Comparison of ENCODE assay signal across 4 worm cellular contexts in the genomic region with DNA sequence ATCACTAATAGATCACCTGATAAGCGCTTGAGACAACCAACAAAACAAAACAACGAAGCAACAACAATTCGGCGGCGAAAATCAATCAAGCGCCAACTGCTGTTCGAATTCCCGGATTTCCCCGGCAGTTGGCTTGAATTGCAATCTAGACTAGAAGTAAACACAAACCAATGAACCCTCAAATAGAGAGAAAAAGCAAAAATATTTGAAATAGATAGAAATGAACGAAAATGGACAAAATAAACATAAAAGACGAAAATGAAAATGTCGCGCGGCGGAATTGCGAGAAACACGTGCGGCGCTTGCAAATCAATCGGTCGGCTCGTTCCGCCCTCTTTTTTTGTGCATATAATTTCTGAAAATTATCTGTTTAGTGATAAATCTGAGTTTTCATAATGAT.
A peak's percentile ranks its signal among the peaks of the same experiment; 100 is the strongest.
TF ChIP-seq lines count a peak whose summit lies in the region.

A gene (plus strand): TSS at position 343 of the 400 bp plus-strand sequence.

TF ChIP-seq in whole organism, L2 larva, 48 proteins besides CTCF, POLR2A, EP300 and RAD21 (continues in another document):
- TF ChIP-seq elt-1 (tag; optimal IDR thresholded peaks at IDR 0.05; lab: Kevin White, UChicago) (no peak), unc-55 (GFP tag; optimal IDR thresholded peaks at IDR 0.05; lab: Kevin White, UChicago) (peak; percentile 83), alr-1 (tag; optimal IDR thresholded peaks at IDR 0.05; lab: Kevin White, UChicago) (no peak), Y55F3AM.14 (GFP tag; optimal IDR thresholded peaks at IDR 0.05; lab: Kevin White, UChicago) (peak; percentile 75), crh-2 (tag; optimal IDR thresholded peaks at IDR 0.05; lab: Kevin White, UChicago) (peak; percentile 21), C34F6.9 (tag; optimal IDR thresholded peaks at IDR 0.05; lab: Kevin White, UChicago) (peak; percentile 78), zag-1 (tag; optimal IDR thresholded peaks at IDR 0.05; lab: Kevin White, UChicago) (peak; percentile 11), nhr-23 (tag; optimal IDR thresholded peaks at IDR 0.05; lab: Kevin White, UChicago) (no peak), gmeb-1 (tag; optimal IDR thresholded peaks at IDR 0.05; lab: Kevin White, UChicago) (peak; percentile 70), mab-5 (tag; optimal IDR thresholded peaks at IDR 0.05; lab: Kevin White, UChicago) (peak; percentile 64), snpc-4 (tag; optimal IDR thresholded peaks at IDR 0.05; lab: Kevin White, UChicago) (no peak), unc-62 (GFP tag; optimal IDR thresholded peaks at IDR 0.05; lab: Kevin White, UChicago) (no peak), nhr-12 (tag; optimal IDR thresholded peaks at IDR 0.05; lab: Kevin White, UChicago) (no peak), unc-39 (tag; optimal IDR thresholded peaks at IDR 0.05; lab: Kevin White, UChicago) (no peak), fos-1 (tag; optimal IDR thresholded peaks at IDR 0.05; lab: Kevin White, UChicago) (peak; percentile 33), dmd-4 (tag; optimal IDR thresholded peaks at IDR 0.05; lab: Kevin White, UChicago) (no peak), elt-3 (tag; optimal IDR thresholded peaks at IDR 0.05; lab: Kevin White, UChicago) (no peak), ztf-4 (tag; optimal IDR thresholded peaks at IDR 0.05; lab: Kevin White, UChicago) (peak; percentile 32), nhr-237 (tag; optimal IDR thresholded peaks at IDR 0.05; lab: Kevin White, UChicago) (no peak), mbf-1 (tag; optimal IDR thresholded peaks at IDR 0.05; lab: Kevin White, UChicago) (no peak), lsy-2 (tag; optimal IDR thresholded peaks at IDR 0.05; lab: Kevin White, UChicago) (peak; percentile 36 to 77), F13H6.1 (tag; optimal IDR thresholded peaks at IDR 0.05; lab: Kevin White, UChicago) (peak; percentile 81)

TF ChIP-seq in whole organism, L4 larva, 104 proteins besides CTCF, POLR2A, EP300 and RAD21 (continues in another document):
- TF ChIP-seq attf-4 (tag; optimal IDR thresholded peaks at IDR 0.05; lab: Kevin White, UChicago) (no peak), ceh-32 (tag; optimal IDR thresholded peaks at IDR 0.05; lab: Kevin White, UChicago; ENCODE audit: poor library complexity) (no peak), ZK337.2 (GFP tag; IDR thresholded peaks at IDR 0.05; lab: Robert Waterston, UW) (no peak), fos-1 (tag; optimal IDR thresholded peaks at IDR 0.05; lab: Kevin White, UChicago) (no peak), daf-19 (GFP tag; conservative IDR thresholded peaks at IDR 0.05; lab: Robert Waterston, UW) (no peak), lsy-2 (tag; optimal IDR thresholded peaks at IDR 0.05; lab: Kevin White, UChicago) (peak in 1 of 2 experiments; percentile 72), nhr-111 (GFP tag; optimal IDR thresholded peaks at IDR 0.05; lab: Kevin White, UChicago) (no peak), aly-2 (tag; optimal IDR thresholded peaks at IDR 0.05; lab: Kevin White, UChicago) (no peak), F44E2.7 (GFP tag; IDR thresholded peaks at IDR 0.05; lab: Robert Waterston, UW) (no peak), nhr-42 (GFP tag; IDR thresholded peaks at IDR 0.05; lab: Robert Waterston, UW) (no peak), hmg-1.1 (GFP tag; IDR thresholded peaks at IDR 0.05; lab: Robert Waterston, UW) (peak; percentile 61; the same call in 1 of the 2 replicates), nhr-102 (tag; optimal IDR thresholded peaks at IDR 0.05; lab: Kevin White, UChicago) (peak; percentile 47), mxl-3 (GFP tag; optimal IDR thresholded peaks at IDR 0.05; lab: Kevin White, UChicago) (peak; percentile 20), madf-9 (GFP tag; conservative IDR thresholded peaks at IDR 0.05; lab: Robert Waterston, UW) (no peak), pha-4 (GFP tag; IDR thresholded peaks at IDR 0.05; lab: Robert Waterston, UW) (no peak; the same call in 1 of the 2 replicates), pha-4 (tag; optimal IDR thresholded peaks at IDR 0.05; lab: Kevin White, UChicago) (no peak), Y5F2A.4 (GFP tag; optimal IDR thresholded peaks at IDR 0.05; lab: Kevin White, UChicago) (no peak), nhr-77 (tag; optimal IDR thresholded peaks at IDR 0.05; lab: Kevin White, UChicago) (peak; percentile 4), gei-8 (GFP tag; optimal IDR thresholded peaks at IDR 0.05; lab: Kevin White, UChicago) (no peak), zip-2 (tag; optimal IDR thresholded peaks at IDR 0.05; lab: Kevin White, UChicago) (no peak), egl-27 (tag; optimal IDR thresholded peaks at IDR 0.05; lab: Kevin White, UChicago) (no peak), daf-12 (tag; optimal IDR thresholded peaks at IDR 0.05; lab: Kevin White, UChicago) (no peak), madf-5 (GFP tag; IDR thresholded peaks at IDR 0.05; lab: Robert Waterston, UW) (no peak)

TF ChIP-seq in whole organism, late embryonic, 69 proteins besides CTCF, POLR2A, EP300 and RAD21 (continues in another document):
- peak; percentile 98 for TF ChIP-seq ceh-34 (tag; optimal IDR thresholded peaks at IDR 0.05; lab: Kevin White, UChicago)
- peak; percentile 94 for TF ChIP-seq C38D4.7 (GFP tag; optimal IDR thresholded peaks at IDR 0.05; lab: Kevin White, UChicago)
- peak; percentile 96 for TF ChIP-seq odd-2 (tag; optimal IDR thresholded peaks at IDR 0.05; lab: Kevin White, UChicago)
- peak; percentile 90 for TF ChIP-seq lin-11 (tag; optimal IDR thresholded peaks at IDR 0.05; lab: Kevin White, UChicago)
- peak; percentile 84 for TF ChIP-seq hlh-13 (GFP tag; optimal IDR thresholded peaks at IDR 0.05; lab: Kevin White, UChicago)
- peak; percentile 94 for TF ChIP-seq dmd-4 (tag; optimal IDR thresholded peaks at IDR 0.05; lab: Kevin White, UChicago; ENCODE audit: borderline replicate concordance)
- TF ChIP-seq lim-6 (tag; optimal IDR thresholded peaks at IDR 0.05; lab: Kevin White, UChicago), result peak; percentile 95
- peak; percentile 98 for TF ChIP-seq ceh-2 (tag; optimal IDR thresholded peaks at IDR 0.05; lab: Kevin White, UChicago)
- peak; percentile 90 for TF ChIP-seq fkh-10 (GFP tag; optimal IDR thresholded peaks at IDR 0.05; lab: Kevin White, UChicago)
- peak; percentile 83 for TF ChIP-seq tbx-7 (tag; optimal IDR thresholded peaks at IDR 0.05; lab: Kevin White, UChicago)
- TF ChIP-seq ceh-30 (tag; optimal IDR thresholded peaks at IDR 0.05; lab: Kevin White, UChicago), result peak; percentile 48
- TF ChIP-seq pax-1 (tag; optimal IDR thresholded peaks at IDR 0.05; lab: Kevin White, UChicago), result no peak
- peak; percentile 88 for TF ChIP-seq nhr-11 (tag; optimal IDR thresholded peaks at IDR 0.05; lab: Kevin White, UChicago)
- peak; percentile 97 for TF ChIP-seq unc-3 (GFP tag; conservative IDR thresholded peaks at IDR 0.05; lab: Robert Waterston, UW)
- peak; percentile 96 for TF ChIP-seq unc-3 (tag; optimal IDR thresholded peaks at IDR 0.05; lab: Kevin White, UChicago)
- TF ChIP-seq sdc-2 (tag; optimal IDR thresholded peaks at IDR 0.05; lab: Kevin White, UChicago), result peak; percentile 88
- peak; percentile 96 for TF ChIP-seq ceh-48 (tag; optimal IDR thresholded peaks at IDR 0.05; lab: Kevin White, UChicago)
- TF ChIP-seq pha-4 (tag; optimal IDR thresholded peaks at IDR 0.05; lab: Kevin White, UChicago), result no peak
- TF ChIP-seq ztf-16 (tag; optimal IDR thresholded peaks at IDR 0.05; lab: Kevin White, UChicago), result peak; percentile 95
- peak; percentile 95 for TF ChIP-seq C08G9.2 (tag; optimal IDR thresholded peaks at IDR 0.05; lab: Kevin White, UChicago)
- peak; percentile 99 for TF ChIP-seq ref-2 (tag; optimal IDR thresholded peaks at IDR 0.05; lab: Kevin White, UChicago)
- peak; percentile 94 for TF ChIP-seq pha-2 (tag; optimal IDR thresholded peaks at IDR 0.05; lab: Kevin White, UChicago)
- peak; percentile 98 for TF ChIP-seq hlh-6 (tag; optimal IDR thresholded peaks at IDR 0.05; lab: Kevin White, UChicago)
- TF ChIP-seq ceh-18 (tag; optimal IDR thresholded peaks at IDR 0.05; lab: Kevin White, UChicago), result peak; percentile 90

TF ChIP-seq in whole organism, mixed stage, embryonic, 35 proteins besides CTCF, POLR2A, EP300 and RAD21 (continues in another document):
- peak; percentile 24 for TF ChIP-seq zip-8 (tag; optimal IDR thresholded peaks at IDR 0.05; lab: Kevin White, UChicago)
- TF ChIP-seq ham-2 (GFP tag; optimal IDR thresholded peaks at IDR 0.05; lab: Kevin White, UChicago), result peak; percentile 90
- TF ChIP-seq ceh-39 (tag; optimal IDR thresholded peaks at IDR 0.05; lab: Kevin White, UChicago), result peak; percentile 31
- peak; percentile 70 for TF ChIP-seq pha-4 (tag; optimal IDR thresholded peaks at IDR 0.05; lab: Kevin White, UChicago)
- TF ChIP-seq M03D4.4 (tag; optimal IDR thresholded peaks at IDR 0.05; lab: Kevin White, UChicago), result peak; percentile 97
- peak; percentile 94 for TF ChIP-seq hlh-1 (tag; optimal IDR thresholded peaks at IDR 0.05; lab: Kevin White, UChicago)
- peak; percentile 83 for TF ChIP-seq unc-39 (tag; optimal IDR thresholded peaks at IDR 0.05; lab: Kevin White, UChicago)
- TF ChIP-seq mab-5 (tag; optimal IDR thresholded peaks at IDR 0.05; lab: Kevin White, UChicago), result peak; percentile 91
- peak; percentile 95 for TF ChIP-seq ceh-43 (GFP tag; optimal IDR thresholded peaks at IDR 0.05; lab: Kevin White, UChicago)
- peak; percentile 61 for TF ChIP-seq nhr-28 (tag; optimal IDR thresholded peaks at IDR 0.05; lab: Kevin White, UChicago)
- TF ChIP-seq ztf-11 (tag; optimal IDR thresholded peaks at IDR 0.05; lab: Kevin White, UChicago), result peak; percentile 97
- TF ChIP-seq nhr-2 (tag; optimal IDR thresholded peaks at IDR 0.05; lab: Kevin White, UChicago), result no peak
- TF ChIP-seq bed-3 (GFP tag; optimal IDR thresholded peaks at IDR 0.05; lab: Kevin White, UChicago), result peak; percentile 87
- TF ChIP-seq cnd-1 (tag; optimal IDR thresholded peaks at IDR 0.05; lab: Kevin White, UChicago), result peak; percentile 95
- TF ChIP-seq mls-2 (tag; optimal IDR thresholded peaks at IDR 0.05; lab: Kevin White, UChicago), result peak; percentile 99
- TF ChIP-seq lin-32 (GFP tag; optimal IDR thresholded peaks at IDR 0.05; lab: Kevin White, UChicago), result peak; percentile 85
- TF ChIP-seq nhr-237 (tag; optimal IDR thresholded peaks at IDR 0.05; lab: Kevin White, UChicago), result peak; percentile 35
- peak; percentile 90 for TF ChIP-seq flh-1 (GFP tag; optimal IDR thresholded peaks at IDR 0.05; lab: Kevin White, UChicago)
- TF ChIP-seq sem-2 (GFP tag; optimal IDR thresholded peaks at IDR 0.05; lab: Kevin White, UChicago), result peak; percentile 90
- peak; percentile 96 for TF ChIP-seq nhr-76 (tag; optimal IDR thresholded peaks at IDR 0.05; lab: Kevin White, UChicago)
- TF ChIP-seq nhr-12 (tag; optimal IDR thresholded peaks at IDR 0.05; lab: Kevin White, UChicago), result peak; percentile 82
- TF ChIP-seq sptf-1 (tag; optimal IDR thresholded peaks at IDR 0.05; lab: Kevin White, UChicago), result peak; percentile 98
- peak; percentile 92 for TF ChIP-seq blmp-1 (tag; optimal IDR thresholded peaks at IDR 0.05; lab: Kevin White, UChicago)
- peak; percentile 93 for TF ChIP-seq tbx-8 (GFP tag; optimal IDR thresholded peaks at IDR 0.05; lab: Kevin White, UChicago)
- TF ChIP-seq ces-1 (GFP tag; optimal IDR thresholded peaks at IDR 0.05; lab: Kevin White, UChicago), result peak; percentile 56
- TF ChIP-seq unc-62 (GFP tag; optimal IDR thresholded peaks at IDR 0.05; lab: Kevin White, UChicago), result peak; percentile 64
- peak; percentile 98 for TF ChIP-seq unc-120 (tag; optimal IDR thresholded peaks at IDR 0.05; lab: Kevin White, UChicago; ENCODE audit: poor library complexity, severe bottlenecking)
